Fruit fly (Drosophila melanogaster) whole organism, embryonic: ENCODE measurements around the gene Pc.

ENCODE experiments used
- CG10565 ChIP-seq: fragments of 200-800 bp; sonication (Bioruptor generic); optimal IDR thresholded peaks from 3 replicates; lab custom pipeline; 2016; ENCODE audit warnings: missing biosample characterization, mild to moderate bottlenecking, missing genetic modification characterization
- CG6854 ChIP-seq: fragments of 200-800 bp; sonication (Bioruptor generic); optimal IDR thresholded peaks from 3 replicates; lab custom pipeline; 2017; ENCODE audit warnings: missing biosample characterization, mild to moderate bottlenecking, missing genetic modification characterization
- D19A ChIP-seq: fragments of 200-800 bp; optimal IDR thresholded peaks from 3 replicates; lab custom pipeline; 2019; ENCODE audit warnings: missing biosample characterization, mild to moderate bottlenecking, missing genetic modification characterization, moderate library complexity
- Opbp ChIP-seq: fragments of 200-800 bp; sonication (Bioruptor generic); IDR thresholded peaks from 3 replicates; pipeline ENCODE4 v1.3.6; 2022; ENCODE audit warnings: missing biosample characterization, missing genetic modification characterization; ENCODE audit not compliant: partially characterized antibody
- Ravus ChIP-seq: fragments of 200-800 bp; sonication (Bioruptor generic); IDR thresholded peaks from 2 replicates; pipeline ENCODE4 v1.3.6; 2022; ENCODE audit warnings: missing biosample characterization, missing genetic modification characterization
- luna ChIP-seq: fragments of 200-800 bp; sonication (Bioruptor generic); optimal IDR thresholded peaks from 2 replicates; lab custom pipeline; 2016; ENCODE audit warnings: missing biosample characterization, missing genetic modification characterization
- phol ChIP-seq: fragments of 200-800 bp; sonication (Bioruptor generic); optimal IDR thresholded peaks from 3 replicates; lab custom pipeline; 2018; ENCODE audit warnings: missing biosample characterization, mild to moderate bottlenecking, missing genetic modification characterization, moderate library complexity
- schlank ChIP-seq: fragments of 200-800 bp; sonication (Bioruptor generic); optimal IDR thresholded peaks from 2 replicates; lab custom pipeline; 2018; ENCODE audit warnings: missing biosample characterization, mild to moderate bottlenecking, missing genetic modification characterization

dm6 chr3L:21283795-21284194 lies 34.0 kb downstream of the Pc start:
- no peak for TF ChIP-seq schlank
- no peak for TF ChIP-seq Opbp (GFP tag; lab: Robert Waterston, UW)
- TF ChIP-seq CG6854: no peak
- TF ChIP-seq D19A (tag; lab: Kevin White, UChicago): no peak
- TF ChIP-seq CG10565 (GFP tag; lab: Kevin White, UChicago): no peak
- TF ChIP-seq Ravus (GFP tag; lab: Robert Waterston, UW): no peak
- TF ChIP-seq phol (tag; lab: Kevin White, UChicago): no peak
- TF ChIP-seq luna (GFP tag; lab: Kevin White, UChicago): no peak
